Fruit fly (Drosophila melanogaster) whole organism, embryonic: ENCODE measurements around the gene CG13694.

Experiments
- Adf1 ChIP-seq: fragments of 200-800 bp; sonication (Bioruptor generic); IDR thresholded peaks from 2 replicates; pipeline ENCODE4 v1.3.6; 2022; ENCODE audit warnings: missing biosample characterization, missing genetic modification characterization
- CG1024 ChIP-seq: fragments of 200-800 bp; sonication (Bioruptor generic); IDR thresholded peaks from 2 replicates; pipeline ENCODE4 v1.3.6; 2022; ENCODE audit warnings: missing biosample characterization, missing genetic modification characterization
- CG10431 ChIP-seq: fragments of 200-800 bp; sonication (Bioruptor generic); optimal IDR thresholded peaks from 3 replicates; lab custom pipeline; 2018; ENCODE audit warnings: missing biosample characterization, mild to moderate bottlenecking, missing genetic modification characterization
- CG10543 ChIP-seq: fragments of 200-800 bp; sonication (Bioruptor generic); optimal IDR thresholded peaks from 3 replicates; lab custom pipeline; 2017; ENCODE audit warnings: missing biosample characterization, mild to moderate bottlenecking, missing genetic modification characterization, moderate library complexity
- CG10654 ChIP-seq: fragments of 200-800 bp; sonication (Bioruptor generic); optimal IDR thresholded peaks from 2 replicates; lab custom pipeline; 2016; ENCODE audit warnings: missing biosample characterization, missing genetic modification characterization
- CG10959 ChIP-seq: fragments of 200-800 bp; sonication (Bioruptor generic); IDR thresholded peaks from 2 replicates; pipeline ENCODE4 v1.3.6; 2022; ENCODE audit warnings: missing biosample characterization, missing genetic modification characterization
- CG11085 ChIP-seq: fragments of 200-800 bp; sonication (Bioruptor generic); IDR thresholded peaks from 2 replicates; pipeline ENCODE4 v1.3.6; 2022; ENCODE audit warnings: missing biosample characterization, missing genetic modification characterization
- CG11093 ChIP-seq: fragments of 200-800 bp; sonication (Bioruptor generic); IDR thresholded peaks from 3 replicates; pipeline ENCODE4 v1.3.6; 2022; ENCODE audit warnings: missing biosample characterization, missing genetic modification characterization
- CG12942 ChIP-seq: fragments of 200-800 bp; sonication (Bioruptor generic); optimal IDR thresholded peaks from 3 replicates; lab custom pipeline; 2016; ENCODE audit warnings: missing biosample characterization, missing genetic modification characterization
- CG13775 ChIP-seq: fragments of 200-800 bp; sonication (Bioruptor generic); optimal IDR thresholded peaks from 3 replicates; lab custom pipeline; 2017; ENCODE audit warnings: missing biosample characterization, mild to moderate bottlenecking, missing genetic modification characterization
- CG14667 ChIP-seq: fragments of 200-800 bp; sonication (Bioruptor generic); IDR thresholded peaks from 2 replicates; pipeline ENCODE4 v1.3.6; 2022; ENCODE audit warnings: missing biosample characterization, missing genetic modification characterization
- CG15479 ChIP-seq: fragments of 200-800 bp; sonication (Bioruptor generic); optimal IDR thresholded peaks from 3 replicates; lab custom pipeline; 2019; ENCODE audit warnings: missing biosample characterization, mild to moderate bottlenecking, missing genetic modification characterization, moderate library complexity
- CG1602 ChIP-seq: fragments of 200-800 bp; sonication (Bioruptor generic); optimal IDR thresholded peaks from 3 replicates; lab custom pipeline; 2016; ENCODE audit warnings: missing biosample characterization, missing genetic modification characterization
- CG17385 ChIP-seq: fragments of 200-800 bp; sonication (Bioruptor generic); optimal IDR thresholded peaks from 3 replicates; lab custom pipeline; 2018; ENCODE audit warnings: missing biosample characterization, mild to moderate bottlenecking, missing genetic modification characterization
- CG18764 ChIP-seq: fragments of 200-800 bp; sonication (Bioruptor generic); optimal IDR thresholded peaks from 3 replicates; lab custom pipeline; 2016; ENCODE audit warnings: missing biosample characterization, missing genetic modification characterization
- CG2120 ChIP-seq: fragments of 200-800 bp; sonication (Bioruptor generic); optimal IDR thresholded peaks from 3 replicates; lab custom pipeline; 2016; ENCODE audit warnings: missing biosample characterization, missing genetic modification characterization
- CG3281 ChIP-seq: fragments of 200-800 bp; sonication (Bioruptor generic); optimal IDR thresholded peaks from 3 replicates; lab custom pipeline; 2017; ENCODE audit warnings: missing biosample characterization, mild to moderate bottlenecking, missing genetic modification characterization
- CG34422 ChIP-seq: fragments of 200-800 bp; sonication (Bioruptor generic); IDR thresholded peaks from 3 replicates; pipeline ENCODE4 v1.3.6; 2022; ENCODE audit warnings: missing biosample characterization, missing genetic modification characterization
- CG3726 ChIP-seq: fragments of 200-800 bp; sonication (Bioruptor generic); IDR thresholded peaks from 3 replicates; pipeline ENCODE4, ENCODE4 v1.3.6; 2022; ENCODE audit warnings: missing biosample characterization, missing genetic modification characterization
- CG4404 ChIP-seq: fragments of 200-800 bp; sonication (Bioruptor generic); IDR thresholded peaks from 2 replicates; pipeline ENCODE4 v1.3.6; 2022; ENCODE audit warnings: missing biosample characterization, missing genetic modification characterization
- CG5245 ChIP-seq: fragments of 200-800 bp; sonication (Bioruptor generic); optimal IDR thresholded peaks from 3 replicates; lab custom pipeline; 2016; ENCODE audit warnings: missing biosample characterization, missing genetic modification characterization
- CG6272 ChIP-seq: fragments of 200-800 bp; sonication (Bioruptor generic); IDR thresholded peaks from 2 replicates; pipeline ENCODE4 v1.3.6; 2022; ENCODE audit warnings: missing biosample characterization, missing genetic modification characterization
- CG6689 ChIP-seq: fragments of 200-800 bp; sonication (Bioruptor generic); IDR thresholded peaks from 2 replicates; pipeline ENCODE4 v1.3.6; 2022; ENCODE audit warnings: missing biosample characterization, missing genetic modification characterization
- CG7271 ChIP-seq: fragments of 200-800 bp; sonication (Bioruptor generic); optimal IDR thresholded peaks from 2 replicates; lab custom pipeline; 2018; ENCODE audit warnings: missing biosample characterization, mild to moderate bottlenecking, missing genetic modification characterization, moderate library complexity
- CG7928 ChIP-seq: fragments of 200-800 bp; sonication (Bioruptor generic); optimal IDR thresholded peaks from 2 replicates; lab custom pipeline; 2017; ENCODE audit warnings: missing biosample characterization, mild to moderate bottlenecking, missing genetic modification characterization
- CG8089 ChIP-seq: fragments of 200-800 bp; sonication (Bioruptor generic); optimal IDR thresholded peaks from 3 replicates; lab custom pipeline; 2016; ENCODE audit warnings: missing biosample characterization, missing genetic modification characterization
- CG8924 ChIP-seq: fragments of 200-800 bp; optimal IDR thresholded peaks from 3 replicates; lab custom pipeline; 2019; ENCODE audit warnings: missing biosample characterization, mild to moderate bottlenecking, missing genetic modification characterization, moderate library complexity
- CG9797 ChIP-seq: fragments of 200-800 bp; sonication (Bioruptor generic); optimal IDR thresholded peaks from 3 replicates; lab custom pipeline; 2018; ENCODE audit warnings: missing biosample characterization, mild to moderate bottlenecking, missing genetic modification characterization
- CG9817 ChIP-seq: fragments of 200-800 bp; sonication (Bioruptor generic); optimal IDR thresholded peaks from 2 replicates; lab custom pipeline; 2018; ENCODE audit warnings: missing biosample characterization, mild to moderate bottlenecking, missing genetic modification characterization, moderate library complexity
- Camta ChIP-seq: fragments of 200-800 bp; sonication (Bioruptor generic); optimal IDR thresholded peaks from 2 replicates; lab custom pipeline; 2016; ENCODE audit warnings: missing biosample characterization, missing genetic modification characterization
- E2f2 ChIP-seq: fragments of 200-800 bp; sonication (Bioruptor generic); IDR thresholded peaks from 2 replicates; pipeline ENCODE4 v1.3.6; 2022; ENCODE audit warnings: missing biosample characterization, missing genetic modification characterization
- Fer2 ChIP-seq: fragments of 200-800 bp; sonication (Bioruptor generic); optimal IDR thresholded peaks from 2 replicates; lab custom pipeline; 2018; ENCODE audit warnings: missing biosample characterization, mild to moderate bottlenecking, missing genetic modification characterization, moderate library complexity
- HLH54F ChIP-seq: fragments of 200-800 bp; sonication (Bioruptor generic); optimal IDR thresholded peaks from 3 replicates; lab custom pipeline; 2016; ENCODE audit warnings: missing biosample characterization, missing genetic modification characterization
- Hey ChIP-seq: fragments of 200-800 bp; sonication (Bioruptor generic); optimal IDR thresholded peaks from 3 replicates; lab custom pipeline; 2018; ENCODE audit warnings: missing biosample characterization, mild to moderate bottlenecking, missing genetic modification characterization
- Hr39 ChIP-seq: fragments of >200 bp; optimal IDR thresholded peaks from 2 replicates; lab custom pipeline; 2017
- NK7.1 ChIP-seq: fragments of 200-800 bp; sonication (Bioruptor generic); optimal IDR thresholded peaks from 3 replicates; lab custom pipeline; 2016; ENCODE audit warnings: missing biosample characterization, missing genetic modification characterization
- al ChIP-seq: fragments of 200-800 bp; sonication (Bioruptor generic); IDR thresholded peaks from 2 replicates; pipeline ENCODE4 v1.3.6; 2022; ENCODE audit warnings: missing biosample characterization, missing genetic modification characterization
- cad ChIP-seq: fragments of >200 bp; optimal IDR thresholded peaks from 2 replicates; lab custom pipeline; 2017; ENCODE audit warnings: missing biosample characterization, missing genetic modification characterization
- ewg ChIP-seq: fragments of 200-800 bp; sonication (Bioruptor generic); optimal IDR thresholded peaks from 3 replicates; lab custom pipeline; 2017; ENCODE audit warnings: mild to moderate bottlenecking, missing biosample characterization, missing genetic modification reagents, missing genetic modification characterization
- h ChIP-seq: fragments of >200 bp; optimal IDR thresholded peaks from 2 replicates; lab custom pipeline; 2017
- jigr1 ChIP-seq: fragments of 200-800 bp; sonication (Bioruptor generic); IDR thresholded peaks from 3 replicates; pipeline ENCODE4 v1.3.6; 2022; ENCODE audit warnings: missing biosample characterization, missing genetic modification characterization
- lola ChIP-seq, 3 experiments: fragments of >200 bp in 2 of 3; fragments of 200-800 bp in 1 of 3; sonication (Bioruptor generic) in 1 of 3; optimal IDR thresholded peaks; 2 replicates each; lab custom pipeline; 2017 to 2019; ENCODE audit warnings: missing biosample characterization in 3 of 3, missing genetic modification characterization in 3 of 3, mild to moderate bottlenecking in 1 of 3, moderate library complexity in 1 of 3
- lov ChIP-seq, 2 experiments: fragments of 200-800 bp in 1 of 2; fragments of >200 bp in 1 of 2; sonication (Bioruptor generic) in 1 of 2; IDR thresholded peaks in 1 of 2; optimal IDR thresholded peaks in 1 of 2; 2 replicates in 1 of 2; 3 replicates in 1 of 2; pipeline versions ENCODE4 v1.3.6 to Lab custom; 2017 to 2022; ENCODE audit warnings: missing biosample characterization in 1 of 2, missing genetic modification characterization in 1 of 2
- maf-S ChIP-seq: fragments of 200-800 bp; sonication (Bioruptor generic); optimal IDR thresholded peaks from 2 replicates; lab custom pipeline; 2016; ENCODE audit warnings: missing biosample characterization, missing genetic modification characterization
- mirr ChIP-seq: fragments of 200-800 bp; sonication (Bioruptor generic); optimal IDR thresholded peaks from 3 replicates; lab custom pipeline; 2018; ENCODE audit warnings: missing biosample characterization, mild to moderate bottlenecking, missing genetic modification characterization
- nom ChIP-seq: fragments of 200-800 bp; sonication (Bioruptor generic); optimal IDR thresholded peaks from 2 replicates; lab custom pipeline; 2017; ENCODE audit warnings: missing biosample characterization, missing genetic modification characterization, mild to moderate bottlenecking, moderate library complexity, missing genetic modification reagents
- pros ChIP-seq: fragments of 200-800 bp; sonication (Bioruptor generic); optimal IDR thresholded peaks from 3 replicates; lab custom pipeline; 2019; ENCODE audit warnings: missing biosample characterization, mild to moderate bottlenecking, missing genetic modification characterization, moderate library complexity
- seq ChIP-seq: fragments of 200-800 bp; sonication (Bioruptor generic); IDR thresholded peaks from 2 replicates; pipeline ENCODE4 v1.3.6; 2022; ENCODE audit warnings: missing biosample characterization, missing genetic modification characterization
- sob ChIP-seq: fragments of 200-800 bp; sonication (Bioruptor generic); IDR thresholded peaks from 2 replicates; pipeline ENCODE4 v1.3.6; 2022; ENCODE audit warnings: missing biosample characterization, missing genetic modification characterization
- stwl ChIP-seq: fragments of 200-800 bp; sonication (Bioruptor generic); optimal IDR thresholded peaks from 3 replicates; lab custom pipeline; 2018; ENCODE audit warnings: missing biosample characterization, mild to moderate bottlenecking, missing genetic modification characterization, moderate library complexity
- trem ChIP-seq: fragments of 200-800 bp; optimal IDR thresholded peaks from 3 replicates; lab custom pipeline; 2019; ENCODE audit warnings: missing biosample characterization, mild to moderate bottlenecking, missing genetic modification characterization, moderate library complexity
- vvl ChIP-seq: fragments of 200-800 bp; sonication (Bioruptor generic); IDR thresholded peaks from 2 replicates; pipeline ENCODE4 v1.3.6; 2022; ENCODE audit warnings: missing biosample characterization, missing genetic modification characterization
- z ChIP-seq: fragments of 200-800 bp; sonication (Bioruptor generic); IDR thresholded peaks from 3 replicates; pipeline ENCODE4 v1.3.6; 2022; ENCODE audit warnings: missing biosample characterization, missing genetic modification characterization

The CG13694 gene

dm6 chr2L:121456-121831, 5.2 kb upstream of the CG13694 start, which contains the start of gene CG4822 (continued):
- TF ChIP-seq maf-S, result no peak
- TF ChIP-seq CG10543 (GFP tag; lab: Kevin White, UChicago), result no peak
- no peak for TF ChIP-seq CG7271 (tag; lab: Kevin White, UChicago)
- TF ChIP-seq Fer2 (tag; lab: Kevin White, UChicago), result no peak
- TF ChIP-seq CG3726 (GFP tag; lab: Robert Waterston, UW), result no peak
- TF ChIP-seq Hey (tag; lab: Kevin White, UChicago), result no peak
- TF ChIP-seq CG15479 (GFP tag; lab: Kevin White, UChicago), result no peak
- no peak for TF ChIP-seq CG12942
- no peak for TF ChIP-seq CG17385
- no peak for TF ChIP-seq CG11093 (GFP tag; lab: Robert Waterston, UW)
- no peak for TF ChIP-seq seq
- TF ChIP-seq CG3281, result no peak
- TF ChIP-seq CG34422 (GFP tag; lab: Robert Waterston, UW), result no peak
- TF ChIP-seq sob, result 0 out of 2 replicates have a peak, but pooled peaks have one; percentile 36
- TF ChIP-seq stwl (tag; lab: Kevin White, UChicago), result no peak
- TF ChIP-seq al (GFP tag; lab: Robert Waterston, UW), result no peak
- no peak for TF ChIP-seq CG5245 (GFP tag; lab: Kevin White, UChicago)
- 0 out of 2 replicates have a peak, but pooled peaks have one; percentile 12 for TF ChIP-seq CG11085 (GFP tag; lab: Robert Waterston, UW)
- no peak for TF ChIP-seq Adf1
- TF ChIP-seq CG14667, result no peak
- TF ChIP-seq HLH54F, result no peak
- TF ChIP-seq pros, result peak; percentile 18
- no peak for TF ChIP-seq CG2120
- no peak for TF ChIP-seq CG9817 (tag; lab: Kevin White, UChicago)
- TF ChIP-seq CG9797, result no peak
- TF ChIP-seq mirr, result no peak
- TF ChIP-seq vvl (GFP tag; lab: Robert Waterston, UW), result no peak
- TF ChIP-seq nom (GFP tag; lab: Kevin White, UChicago), result peak; percentile 27
- no peak for TF ChIP-seq Camta (GFP tag; lab: Kevin White, UChicago)
- no peak for TF ChIP-seq jigr1 (GFP tag; lab: Robert Waterston, UW)
- TF ChIP-seq E2f2 (GFP tag; lab: Robert Waterston, UW), result no peak
- no peak for TF ChIP-seq CG13775 (GFP tag; lab: Kevin White, UChicago)
- no peak for TF ChIP-seq CG4404 (GFP tag; lab: Robert Waterston, UW)
- no peak for TF ChIP-seq ewg (GFP tag; lab: Kevin White, UChicago)
- TF ChIP-seq cad (GFP tag; lab: Kevin White, UChicago), result no peak
- no peak for TF ChIP-seq CG10431 (GFP tag; lab: Kevin White, UChicago)
- TF ChIP-seq Hr39, result no peak
- TF ChIP-seq NK7.1, result no peak
- no peak for TF ChIP-seq CG18764 (GFP tag; lab: Kevin White, UChicago)
- TF ChIP-seq CG10959 (GFP tag; lab: Robert Waterston, UW), result no peak
- TF ChIP-seq h (lab: Kevin White, UChicago), result no peak
- no peak for TF ChIP-seq CG8924 (tag; lab: Kevin White, UChicago)
- no peak for TF ChIP-seq trem (tag; lab: Kevin White, UChicago)
- 0 out of 2 replicates have a peak, but pooled peaks have one; percentile 34 for TF ChIP-seq CG6272
- TF ChIP-seq CG1602 (GFP tag; lab: Kevin White, UChicago), result no peak
- TF ChIP-seq z (GFP tag; lab: Robert Waterston, UW), result peak; percentile 16; the same call in 1 of the 3 replicates
- TF ChIP-seq CG10654 (GFP tag; lab: Kevin White, UChicago), result no peak
- no peak for TF ChIP-seq CG8089
- no peak for TF ChIP-seq CG1024 (GFP tag; lab: Robert Waterston, UW)
- TF ChIP-seq lov (optimal IDR thresholded peaks at IDR 0.05; lab: Kevin White, UChicago), result no peak
- TF ChIP-seq lov (GFP tag; IDR thresholded peaks at IDR 0.05; lab: Robert Waterston, UW), result 0 out of 3 replicates have a peak, but pooled peaks have one; percentile 10
- no peak for TF ChIP-seq CG6689 (GFP tag; lab: Robert Waterston, UW)
- TF ChIP-seq lola (GFP tag; optimal IDR thresholded peaks at IDR 0.05; lab: Kevin White, UChicago), result no peak
- TF ChIP-seq CG7928 (GFP tag; lab: Kevin White, UChicago), result no peak
